Fruit fly (Drosophila melanogaster) whole organism, prepupa: ENCODE results near the gene CG31650.

Experiments
- Blimp-1 ChIP-seq: fragments of 200-800 bp; sonication (Bioruptor generic); optimal IDR thresholded peaks from 3 replicates; lab custom pipeline; 2017; ENCODE audit warnings: missing biosample characterization, missing genetic modification characterization, mild to moderate bottlenecking, moderate library complexity, missing genetic modification reagents
- CG10631 ChIP-seq: fragments of 200-800 bp; sonication (Bioruptor generic); optimal IDR thresholded peaks from 2 replicates; lab custom pipeline; 2016; ENCODE audit warnings: missing biosample characterization, missing genetic modification characterization
- CG11762 ChIP-seq: fragments of 200-800 bp; sonication (Bioruptor generic); optimal IDR thresholded peaks from 3 replicates; lab custom pipeline; 2016; ENCODE audit warnings: missing biosample characterization, missing genetic modification characterization; ENCODE audit not compliant: insufficient read depth
- CG15336 ChIP-seq: fragments of 200-800 bp; sonication (Bioruptor generic); IDR thresholded peaks from 2 replicates; pipeline ENCODE4 v1.3.6; 2022; ENCODE audit warnings: missing biosample characterization, missing genetic modification characterization
- CG1621 ChIP-seq: fragments of 200-800 bp; sonication (Bioruptor generic); optimal IDR thresholded peaks from 3 replicates; lab custom pipeline; 2018; ENCODE audit warnings: missing biosample characterization, mild to moderate bottlenecking, missing genetic modification characterization
- CG16779 ChIP-seq: fragments of 200-800 bp; sonication (Bioruptor generic); optimal IDR thresholded peaks from 3 replicates; lab custom pipeline; 2017; ENCODE audit warnings: missing biosample characterization, mild to moderate bottlenecking, missing genetic modification characterization
- CG31627 ChIP-seq: fragments of 200-800 bp; sonication (Bioruptor generic); optimal IDR thresholded peaks from 3 replicates; lab custom pipeline; 2016; ENCODE audit warnings: missing biosample characterization, missing genetic modification characterization
- CG32006 ChIP-seq: fragments of 200-800 bp; sonication (Bioruptor generic); optimal IDR thresholded peaks from 3 replicates; lab custom pipeline; 2017; ENCODE audit warnings: missing biosample characterization, mild to moderate bottlenecking, missing genetic modification characterization
- CG34406 ChIP-seq: fragments of 200-800 bp; sonication (Bioruptor generic); optimal IDR thresholded peaks from 3 replicates; lab custom pipeline; 2016; ENCODE audit warnings: missing biosample characterization, missing genetic modification characterization
- CG3919 ChIP-seq: fragments of 200-800 bp; sonication (Bioruptor generic); optimal IDR thresholded peaks from 3 replicates; lab custom pipeline; 2016; ENCODE audit warnings: missing biosample characterization, missing genetic modification characterization
- CG4318 ChIP-seq: fragments of 200-800 bp; sonication (Bioruptor generic); optimal IDR thresholded peaks from 3 replicates; lab custom pipeline; 2017; ENCODE audit warnings: missing biosample characterization, mild to moderate bottlenecking, missing genetic modification characterization
- CG6276 ChIP-seq: fragments of 200-800 bp; sonication (Bioruptor generic); optimal IDR thresholded peaks from 2 replicates; lab custom pipeline; 2017; ENCODE audit warnings: missing biosample characterization, mild to moderate bottlenecking, missing genetic modification characterization
- CG6792 ChIP-seq: fragments of 200-800 bp; sonication (Bioruptor generic); optimal IDR thresholded peaks from 3 replicates; lab custom pipeline; 2016; ENCODE audit warnings: missing biosample characterization, missing genetic modification characterization
- CG6808 ChIP-seq: fragments of 200-800 bp; sonication (Bioruptor generic); optimal IDR thresholded peaks from 3 replicates; lab custom pipeline; 2017; ENCODE audit warnings: missing biosample characterization, missing genetic modification characterization, mild to moderate bottlenecking, moderate library complexity, missing genetic modification reagents
- CG7368 ChIP-seq: fragments of 200-800 bp; sonication (Bioruptor generic); optimal IDR thresholded peaks from 3 replicates; lab custom pipeline; 2016; ENCODE audit warnings: missing biosample characterization, missing genetic modification characterization
- CG8119 ChIP-seq: fragments of 200-800 bp; sonication (Bioruptor generic); IDR thresholded peaks from 3 replicates; pipeline ENCODE4 v1.3.6; 2022; ENCODE audit warnings: missing biosample characterization, missing genetic modification characterization
- CG8319 ChIP-seq: fragments of 200-800 bp; sonication (Bioruptor generic); optimal IDR thresholded peaks from 3 replicates; lab custom pipeline; 2016; ENCODE audit warnings: missing biosample characterization, missing genetic modification characterization
- Eip78C ChIP-seq: fragments of 200-800 bp; sonication (Bioruptor generic); peaks from one replicate; lab custom pipeline; 2016; ENCODE audit warnings: missing biosample characterization, missing genetic modification characterization
- Eip93F ChIP-seq: fragments of 200-800 bp; sonication (Bioruptor generic); optimal IDR thresholded peaks from 2 replicates; lab custom pipeline; 2016; ENCODE audit warnings: missing biosample characterization, mild to moderate bottlenecking, missing genetic modification characterization
- Ets21C ChIP-seq: fragments of 200-800 bp; sonication (Bioruptor generic); optimal IDR thresholded peaks from 3 replicates; lab custom pipeline; 2016; ENCODE audit warnings: missing biosample characterization, missing genetic modification characterization
- Ets96B ChIP-seq: fragments of 200-800 bp; optimal IDR thresholded peaks from 2 replicates; lab custom pipeline; 2019; ENCODE audit warnings: missing biosample characterization, mild to moderate bottlenecking, missing genetic modification characterization, moderate library complexity
- Gug ChIP-seq: fragments of 200-800 bp; sonication (Bioruptor generic); IDR thresholded peaks from 2 replicates; pipeline ENCODE4 v1.3.6; 2022; ENCODE audit warnings: missing biosample characterization, missing genetic modification characterization
- Hr38 ChIP-seq: sonication (Bioruptor generic); optimal IDR thresholded peaks from 2 replicates; lab custom pipeline; 2016; ENCODE audit warnings: missing biosample characterization, missing genetic modification characterization
- Hr39 ChIP-seq: fragments of 200-800 bp; sonication (Bioruptor generic); optimal IDR thresholded peaks from 2 replicates; lab custom pipeline; 2016; ENCODE audit warnings: missing biosample characterization, missing genetic modification characterization
- Hr4 ChIP-seq: fragments of 200-800 bp; sonication (Bioruptor generic); optimal IDR thresholded peaks from 3 replicates; lab custom pipeline; 2016; ENCODE audit warnings: missing biosample characterization, missing genetic modification characterization
- Met ChIP-seq: fragments of 200-800 bp; sonication (Bioruptor generic); optimal IDR thresholded peaks from 3 replicates; lab custom pipeline; 2016; ENCODE audit warnings: missing biosample characterization, missing genetic modification characterization
- Smox ChIP-seq: fragments of 200-800 bp; sonication (Bioruptor generic); optimal IDR thresholded peaks from 3 replicates; lab custom pipeline; 2016; ENCODE audit warnings: missing biosample characterization, missing genetic modification characterization
- Sox102F ChIP-seq: fragments of 200-800 bp; sonication (Bioruptor generic); optimal IDR thresholded peaks from 2 replicates; lab custom pipeline; 2016; ENCODE audit warnings: missing biosample characterization, mild to moderate bottlenecking, missing genetic modification characterization
- Sox14 ChIP-seq: fragments of 200-800 bp; sonication (Bioruptor generic); optimal IDR thresholded peaks from 3 replicates; lab custom pipeline; 2016; ENCODE audit warnings: missing biosample characterization, missing genetic modification characterization
- achi ChIP-seq: fragments of 200-800 bp; sonication (Bioruptor generic); optimal IDR thresholded peaks from 3 replicates; lab custom pipeline; 2016; ENCODE audit warnings: missing biosample characterization, missing genetic modification characterization
- cyc ChIP-seq: fragments of 200-800 bp; sonication (Bioruptor generic); optimal IDR thresholded peaks from 3 replicates; lab custom pipeline; 2016; ENCODE audit warnings: missing biosample characterization, missing genetic modification characterization
- dac ChIP-seq: fragments of 200-800 bp; sonication (Bioruptor generic); optimal IDR thresholded peaks from 2 replicates; lab custom pipeline; 2017; ENCODE audit warnings: missing biosample characterization, mild to moderate bottlenecking, missing genetic modification characterization
- dsx ChIP-seq: fragments of 200-800 bp; optimal IDR thresholded peaks from 3 replicates; lab custom pipeline; 2019; ENCODE audit warnings: missing biosample characterization, mild to moderate bottlenecking, missing genetic modification characterization, moderate library complexity; ENCODE audit not compliant: poor library complexity, severe bottlenecking
- eg ChIP-seq: fragments of 200-800 bp; sonication (Bioruptor generic); IDR thresholded peaks from 3 replicates; pipeline ENCODE4 v1.3.6; 2022; ENCODE audit warnings: missing biosample characterization, missing genetic modification characterization
- fd85E ChIP-seq: fragments of 200-800 bp; sonication (Bioruptor generic); optimal IDR thresholded peaks from 3 replicates; lab custom pipeline; 2016; ENCODE audit warnings: missing biosample characterization, missing genetic modification characterization
- fkh ChIP-seq: fragments of 200-800 bp; sonication (Bioruptor generic); optimal IDR thresholded peaks from 3 replicates; lab custom pipeline; 2017; ENCODE audit warnings: missing biosample characterization, mild to moderate bottlenecking, missing genetic modification characterization, moderate library complexity
- lz ChIP-seq: fragments of 200-800 bp; sonication (Bioruptor generic); optimal IDR thresholded peaks from 3 replicates; lab custom pipeline; 2016; ENCODE audit warnings: missing biosample characterization, missing genetic modification characterization
- net ChIP-seq: fragments of 200-800 bp; sonication (Bioruptor generic); optimal IDR thresholded peaks from 3 replicates; lab custom pipeline; 2016; ENCODE audit warnings: missing biosample characterization, missing genetic modification characterization
- ss ChIP-seq, 2 experiments: fragments of 200-800 bp; sonication (Bioruptor generic); optimal IDR thresholded peaks; 2 replicates in 1 of 2; 3 replicates in 1 of 2; lab custom pipeline; 2017 to 2018; ENCODE audit warnings: mild to moderate bottlenecking in 2 of 2, missing biosample characterization in 2 of 2, missing genetic modification characterization in 2 of 2, moderate library complexity in 1 of 2
- svp ChIP-seq: fragments of 200-800 bp; sonication (Bioruptor generic); peaks from one replicate; lab custom pipeline; 2016; ENCODE audit warnings: missing biosample characterization, missing genetic modification characterization
- topi ChIP-seq: fragments of 200-800 bp; sonication (Bioruptor generic); optimal IDR thresholded peaks from 3 replicates; lab custom pipeline; 2016; ENCODE audit warnings: missing biosample characterization, missing genetic modification characterization
- vri ChIP-seq: fragments of 200-800 bp; sonication (Bioruptor generic); optimal IDR thresholded peaks from 3 replicates; lab custom pipeline; 2016; ENCODE audit warnings: missing biosample characterization, mild to moderate bottlenecking, missing genetic modification characterization

The CG31650 gene

DNA sequence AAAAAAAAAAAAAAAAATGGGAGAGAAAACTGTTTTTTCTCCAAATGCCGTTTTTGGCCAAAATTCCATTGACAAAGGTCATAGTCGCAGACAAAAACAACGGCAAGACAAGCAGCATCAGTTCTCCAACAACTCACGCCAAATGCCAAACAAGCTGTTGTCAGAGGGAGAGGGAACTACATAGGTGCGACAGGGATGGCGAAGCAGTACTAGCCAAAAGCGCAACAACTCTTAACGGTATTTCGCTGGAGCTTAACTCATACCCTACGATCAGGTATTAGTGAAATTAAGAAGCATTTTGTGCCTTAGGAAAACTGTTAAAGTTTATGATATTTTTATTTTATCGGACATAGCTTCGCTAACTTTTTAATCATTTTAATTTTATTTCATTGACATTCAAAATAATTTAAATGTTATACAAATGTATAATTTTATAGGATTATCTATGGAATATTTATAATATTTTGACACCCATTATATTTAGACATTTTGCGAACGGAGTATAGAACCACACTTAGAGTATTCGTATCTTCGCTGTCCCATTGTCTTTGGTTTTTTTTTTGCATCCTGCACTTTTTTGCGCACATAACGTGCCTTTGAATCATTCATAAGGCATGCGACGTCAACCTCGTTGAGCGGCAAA is 35.8 kb upstream of the CG31650 start (continued):
- TF ChIP-seq Smox (GFP tag; lab: Kevin White, UChicago) (no peak), lz (GFP tag; lab: Kevin White, UChicago) (no peak), Met (GFP tag; lab: Kevin White, UChicago) (no peak), eg (GFP tag; lab: Robert Waterston, UW) (peak; percentile 72; the same call in 1 of the 3 replicates), Eip78C (GFP tag; lab: Kevin White, UChicago) (peak; percentile 93), Hr4 (GFP tag; lab: Kevin White, UChicago) (peak; percentile 85), Sox102F (no peak), CG6276 (GFP tag; lab: Kevin White, UChicago) (peak; percentile 95), CG6808 (GFP tag; lab: Kevin White, UChicago) (peak; percentile 82), CG32006 (GFP tag; lab: Kevin White, UChicago) (peak; percentile 97), Blimp-1 (no peak), achi (GFP tag; lab: Kevin White, UChicago) (peak; percentile 85), cyc (GFP tag; lab: Kevin White, UChicago) (no peak), CG7368 (GFP tag; lab: Kevin White, UChicago) (peak; percentile 44), Hr38 (GFP tag; lab: Kevin White, UChicago) (no peak), net (GFP tag; lab: Kevin White, UChicago) (peak; percentile 77), Ets96B (tag; lab: Kevin White, UChicago) (peak; percentile 82), fd85E (GFP tag; lab: Kevin White, UChicago) (no peak), CG31627 (GFP tag; lab: Kevin White, UChicago) (no peak), dac (GFP tag; lab: Kevin White, UChicago) (peak; percentile 82), CG16779 (tag; lab: Kevin White, UChicago) (peak; percentile 70), topi (no peak), Hr39 (GFP tag; lab: Kevin White, UChicago) (no peak), CG11762 (GFP tag; lab: Kevin White, UChicago) (peak; percentile 70), Eip93F (no peak), CG34406 (GFP tag; lab: Kevin White, UChicago) (peak; percentile 52), Ets21C (GFP tag; lab: Kevin White, UChicago) (no peak)

DNA sequence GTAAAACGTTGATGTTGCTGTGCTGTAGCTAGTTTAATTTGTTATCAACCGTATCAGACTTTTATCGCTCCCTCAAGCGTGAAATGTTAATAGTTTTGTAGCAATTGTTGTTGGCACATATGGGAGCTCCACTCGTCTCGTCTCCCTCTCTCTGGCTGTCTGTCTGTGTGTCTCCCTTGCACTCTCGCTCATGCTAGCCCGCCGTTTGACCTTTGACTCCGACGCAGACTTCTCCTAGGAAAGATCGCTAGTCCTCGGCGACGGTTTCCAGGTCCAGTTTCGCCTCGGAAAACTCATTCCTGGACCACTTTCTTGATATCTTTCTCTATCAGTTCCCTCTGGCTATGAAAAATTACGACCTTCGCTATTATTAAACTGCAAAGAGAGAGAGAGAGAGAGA is 34.7 kb upstream of the CG31650 start:
- TF ChIP-seq net (GFP tag; lab: Kevin White, UChicago) (no peak), CG34406 (GFP tag; lab: Kevin White, UChicago) (no peak), lz (GFP tag; lab: Kevin White, UChicago) (no peak)

dm6 chr2L:5072357-5072756 is 27.8 kb upstream of the CG31650 start:
- TF ChIP-seq achi (GFP tag; lab: Kevin White, UChicago) = no peak
- TF ChIP-seq CG4318 (GFP tag; lab: Kevin White, UChicago) = no peak
- peak; percentile 26 for TF ChIP-seq Eip78C (GFP tag; lab: Kevin White, UChicago)
- no peak for TF ChIP-seq fkh (GFP tag; lab: Kevin White, UChicago)
- TF ChIP-seq vri = no peak
- no peak for TF ChIP-seq CG8319
- no peak for TF ChIP-seq dsx (GFP tag; lab: Kevin White, UChicago)

DNA sequence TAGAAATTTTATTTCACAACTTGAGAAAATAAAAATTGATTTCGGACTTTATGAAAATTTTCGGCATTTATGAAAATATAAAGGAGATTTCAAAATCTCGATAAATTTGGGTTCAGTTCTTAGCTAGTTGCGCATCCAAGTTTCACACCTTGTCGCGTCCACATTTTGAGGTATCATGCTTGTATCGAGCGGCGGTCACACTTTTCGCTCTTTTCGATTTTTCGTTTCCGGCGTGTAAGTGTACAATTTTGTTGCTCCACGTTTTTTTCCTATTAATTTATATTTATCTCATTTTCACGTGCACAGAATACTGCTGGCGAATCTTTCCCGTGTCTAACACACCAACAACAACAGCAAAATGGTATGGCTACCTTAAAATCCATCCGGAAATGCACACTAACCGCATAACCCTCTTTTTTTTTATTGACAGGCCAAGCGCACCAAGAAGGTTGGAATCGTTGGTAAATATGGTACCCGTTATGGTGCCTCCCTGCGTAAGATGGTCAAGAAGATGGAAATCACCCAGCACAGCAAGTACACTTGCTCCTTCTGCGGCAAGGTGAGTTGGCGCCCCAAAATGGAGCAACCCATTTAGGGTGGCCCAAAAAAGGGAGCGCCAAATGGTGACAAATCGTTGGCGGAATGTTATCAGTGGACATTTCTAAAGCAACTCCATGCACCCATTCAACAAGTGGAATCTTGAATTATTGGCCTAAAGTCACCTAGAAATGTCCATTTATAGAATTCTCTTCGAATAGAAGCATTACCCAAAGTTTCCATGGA is 26.5 kb upstream of the CG31650 start, which contains the start of gene RpL37A:
TSS of gene RpL37A (plus strand) at position 161 of the 783 bp plus-strand sequence.
- TF ChIP-seq Eip93F = no peak
- TF ChIP-seq cyc (GFP tag; lab: Kevin White, UChicago) = peak; percentile 71
- TF ChIP-seq CG7368 (GFP tag; lab: Kevin White, UChicago) = peak; percentile 46
- TF ChIP-seq CG10631 (GFP tag; lab: Kevin White, UChicago) = no peak
- TF ChIP-seq Met (GFP tag; lab: Kevin White, UChicago) = peak; percentile 68
- peak; percentile 61 for TF ChIP-seq CG31627 (GFP tag; lab: Kevin White, UChicago)
- no peak for TF ChIP-seq Gug (GFP tag; lab: Robert Waterston, UW)
- no peak for TF ChIP-seq CG1621 (tag; lab: Kevin White, UChicago)
- TF ChIP-seq CG11762 (GFP tag; lab: Kevin White, UChicago) = no peak
- TF ChIP-seq CG3919 = peak; percentile 84
- peak; percentile 52 for TF ChIP-seq lz (GFP tag; lab: Kevin White, UChicago)
- peak; percentile 56 for TF ChIP-seq vri
- no peak for TF ChIP-seq svp (GFP tag; lab: Kevin White, UChicago)
- no peak for TF ChIP-seq CG15336
- peak; percentile 33 for TF ChIP-seq Sox14 (GFP tag; lab: Kevin White, UChicago)
- TF ChIP-seq CG8119 = peak; percentile 16; the same call in 1 of the 3 replicates
- no peak; the same call in 2 of the 3 replicates for TF ChIP-seq eg (GFP tag; lab: Robert Waterston, UW)
- TF ChIP-seq ss (GFP tag; optimal IDR thresholded peaks at IDR 0.05; lab: Kevin White, UChicago) = peak; percentile 59 to 81
- TF ChIP-seq CG6792 (GFP tag; lab: Kevin White, UChicago) = peak; percentile 49
